ENCODE assay signal across 1 fruit fly cellular context in the genomic region with DNA sequence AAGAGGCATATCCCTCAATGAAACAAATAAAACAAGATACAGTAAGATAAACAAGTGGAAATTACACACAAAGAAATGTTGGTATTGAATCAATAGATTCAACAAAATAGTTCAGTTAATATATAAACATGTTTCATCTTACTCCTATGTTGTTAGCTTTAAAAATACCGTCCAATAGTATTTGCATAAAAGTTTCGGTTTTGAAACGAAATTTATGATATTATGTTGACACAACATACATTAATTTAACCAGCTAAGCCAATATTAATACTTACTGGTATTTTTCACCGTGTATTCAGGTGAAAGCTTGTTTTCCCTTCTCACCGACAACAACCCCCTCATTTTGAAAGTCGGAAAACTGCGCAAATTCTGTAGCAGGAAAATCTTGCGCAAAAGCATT.
TF ChIP-seq lines count a peak whose summit lies in the region.

No protein-coding gene starts in this region.

TF ChIP-seq in whole organism, embryonic, 481 proteins besides CTCF, POLR2A, EP300 and RAD21 (continued from another document):
- no peak for TF ChIP-seq CG14667 (GFP tag; IDR thresholded peaks at IDR 0.05; lab: Robert Waterston, UW)
- TF ChIP-seq lola (GFP tag; optimal IDR thresholded peaks at IDR 0.05; lab: Kevin White, UChicago), result peak in 1 of 3 experiments; percentile 63
- peak; percentile 34 for TF ChIP-seq tio (GFP tag; optimal IDR thresholded peaks at IDR 0.05; lab: Kevin White, UChicago)
- TF ChIP-seq kay (GFP tag; optimal IDR thresholded peaks at IDR 0.05; lab: Kevin White, UChicago), result peak; percentile 30
- TF ChIP-seq CG6272 (GFP tag; IDR thresholded peaks at IDR 0.05; lab: Robert Waterston, UW), result no peak
- peak; percentile 42 for TF ChIP-seq CG18619 (GFP tag; optimal IDR thresholded peaks at IDR 0.05; lab: Kevin White, UChicago)
- TF ChIP-seq BEAF-32 (GFP tag; optimal IDR thresholded peaks at IDR 0.05; lab: Kevin White, UChicago), result no peak
- peak; percentile 60 for TF ChIP-seq CG14710 (tag; optimal IDR thresholded peaks at IDR 0.05; lab: Kevin White, UChicago)
- peak; percentile 23 for TF ChIP-seq NC2α (GFP tag; optimal IDR thresholded peaks at IDR 0.05; lab: Kevin White, UChicago)
- TF ChIP-seq CG18476 (GFP tag; optimal IDR thresholded peaks at IDR 0.05; lab: Kevin White, UChicago), result peak; percentile 46
- TF ChIP-seq H15 (GFP tag; IDR thresholded peaks at IDR 0.05; lab: Robert Waterston, UW), result no peak
- no peak for TF ChIP-seq kni (GFP tag; optimal IDR thresholded peaks at IDR 0.05; lab: Kevin White, UChicago)
- TF ChIP-seq Opbp (GFP tag; IDR thresholded peaks at IDR 0.05; lab: Robert Waterston, UW; ENCODE audit: partially characterized antibody), result no peak
- no peak for TF ChIP-seq Dref (GFP tag; IDR thresholded peaks at IDR 0.05; lab: Robert Waterston, UW)
- peak; percentile 40; the same call in 1 of the 2 replicates for TF ChIP-seq onecut (GFP tag; IDR thresholded peaks at IDR 0.05; lab: Robert Waterston, UW)
- TF ChIP-seq Usf (GFP tag; optimal IDR thresholded peaks at IDR 0.05; lab: Kevin White, UChicago), result no peak
- TF ChIP-seq CG18011 (GFP tag; optimal IDR thresholded peaks at IDR 0.05; lab: Kevin White, UChicago), result peak; percentile 16
- no peak for TF ChIP-seq ro (GFP tag; IDR thresholded peaks at IDR 0.05; lab: Robert Waterston, UW)
- no peak for TF ChIP-seq CG17912 (GFP tag; optimal IDR thresholded peaks at IDR 0.05; lab: Kevin White, UChicago)
- no peak for TF ChIP-seq Drgx (GFP tag; IDR thresholded peaks at IDR 0.05; lab: Robert Waterston, UW)
- peak; percentile 27 for TF ChIP-seq Chrac-16 (GFP tag; optimal IDR thresholded peaks at IDR 0.05; lab: Kevin White, UChicago)
- peak; percentile 67 for TF ChIP-seq CG1233 (GFP tag; optimal IDR thresholded peaks at IDR 0.05; lab: Kevin White, UChicago)
- peak; percentile 44 for TF ChIP-seq CG15514 (GFP tag; optimal IDR thresholded peaks at IDR 0.05; lab: Kevin White, UChicago)
- peak; percentile 67 for TF ChIP-seq dysf (GFP tag; IDR thresholded peaks at IDR 0.05; lab: Robert Waterston, UW)
- TF ChIP-seq Nf-YA (GFP tag; IDR thresholded peaks at IDR 0.05; lab: Robert Waterston, UW), result no peak
- TF ChIP-seq pho (GFP tag; optimal IDR thresholded peaks at IDR 0.05; lab: Kevin White, UChicago), result peak; percentile 57
- TF ChIP-seq CG7745 (tag; optimal IDR thresholded peaks at IDR 0.05; lab: Kevin White, UChicago), result no peak
